Fruit fly (Drosophila melanogaster): ENCODE data around the gene CG33966.

The CG33966 gene

DNA sequence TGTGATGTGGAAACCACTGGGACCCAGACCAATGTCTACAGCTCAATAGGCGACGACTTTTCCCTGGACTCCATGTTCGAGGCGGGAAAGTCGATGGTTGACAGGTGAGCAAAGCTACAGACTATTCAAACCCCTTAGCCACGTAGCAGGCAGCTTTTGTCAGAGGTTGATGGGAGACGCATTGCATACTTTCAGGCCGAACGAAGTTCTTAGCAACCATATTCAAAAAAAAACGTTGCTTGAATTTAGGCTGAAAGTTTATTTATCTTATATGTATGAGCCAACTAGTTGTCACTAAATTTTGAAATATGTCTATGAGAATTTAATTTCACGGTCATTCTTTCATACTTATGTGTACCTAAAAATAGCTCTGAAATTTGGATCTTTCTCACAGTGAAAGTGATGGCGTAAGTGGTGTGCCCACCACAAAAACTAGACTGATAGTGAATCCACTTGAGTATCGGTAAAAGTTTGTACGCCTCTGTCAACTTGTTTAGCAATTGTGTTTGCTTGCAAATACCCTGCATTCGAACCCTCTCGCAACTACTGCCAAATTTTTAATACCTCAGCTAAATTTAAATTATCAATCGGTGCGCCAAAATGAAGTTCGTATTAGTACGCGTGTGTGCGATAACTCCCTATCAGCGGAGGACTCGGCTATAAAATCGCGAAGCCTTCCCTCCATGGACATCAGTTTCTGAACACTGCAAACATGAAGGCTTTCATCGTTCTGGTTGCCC, 27.1 kb upstream of the CG33966 start, which contains the start of gene LysB:
TSS of gene LysB (plus strand) at position 690 of the 740 bp plus-strand sequence.
- TF ChIP-seq bab1 (GFP tag; optimal IDR thresholded peaks at IDR 0.05): no peak
- TF ChIP-seq CG7045 (GFP tag; optimal IDR thresholded peaks at IDR 0.05): no peak
- no peak for TF ChIP-seq Mnt (GFP tag; optimal IDR thresholded peaks at IDR 0.05)
- no peak for TF ChIP-seq CG12768 (GFP tag; optimal IDR thresholded peaks at IDR 0.05)
- TF ChIP-seq Hr96 (GFP tag; optimal IDR thresholded peaks at IDR 0.05): no peak
- no peak for TF ChIP-seq CG33017 (tag; optimal IDR thresholded peaks at IDR 0.05)
- TF ChIP-seq toe (GFP tag; optimal IDR thresholded peaks at IDR 0.05): no peak
- TF ChIP-seq CG5204 (GFP tag; optimal IDR thresholded peaks at IDR 0.05): no peak
- TF ChIP-seq kay (GFP tag; ENCODE audit: borderline replicate concordance): no peak
- TF ChIP-seq CG14711 (tag; optimal IDR thresholded peaks at IDR 0.05): no peak
- no peak for TF ChIP-seq Crg-1 (GFP tag; optimal IDR thresholded peaks at IDR 0.05)
- no peak for TF ChIP-seq tj (GFP tag; optimal IDR thresholded peaks at IDR 0.05)

DNA sequence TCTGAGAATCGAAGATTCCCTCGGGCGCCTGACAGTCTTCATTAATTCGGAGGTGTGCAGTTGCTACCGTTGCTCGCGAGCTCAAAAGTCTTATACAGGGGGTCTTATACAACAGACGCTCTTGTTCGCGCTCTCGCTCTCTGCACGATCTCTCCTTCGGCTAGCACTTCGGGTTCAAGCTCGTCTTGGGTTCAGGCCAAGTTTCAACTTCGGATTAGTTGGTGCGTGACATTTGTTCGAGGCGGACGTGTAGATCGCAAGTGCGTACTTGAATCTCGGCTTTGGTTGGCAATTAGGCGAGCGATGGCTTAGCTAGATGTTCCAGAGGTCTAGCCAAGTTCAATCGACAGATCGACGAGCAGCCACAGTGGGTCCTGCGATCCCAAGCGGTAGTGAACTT, 25.7 kb upstream of the CG33966 start:
- TF ChIP-seq toe (GFP tag; optimal IDR thresholded peaks at IDR 0.05): no peak
- no peak for TF ChIP-seq CG7045 (GFP tag; optimal IDR thresholded peaks at IDR 0.05)
- TF ChIP-seq CG12768 (GFP tag; optimal IDR thresholded peaks at IDR 0.05): no peak
- no peak for TF ChIP-seq CG5204 (GFP tag; optimal IDR thresholded peaks at IDR 0.05)
- TF ChIP-seq CG1620 (GFP tag; optimal IDR thresholded peaks at IDR 0.05): no peak
- TF ChIP-seq CG33017 (tag; optimal IDR thresholded peaks at IDR 0.05): no peak
- TF ChIP-seq Clk (GFP tag; optimal IDR thresholded peaks at IDR 0.05): no peak
- no peak for TF ChIP-seq ovo (GFP tag; optimal IDR thresholded peaks at IDR 0.05)
- no peak for TF ChIP-seq CG7101 (tag; optimal IDR thresholded peaks at IDR 0.05)
- TF ChIP-seq CG11617 (GFP tag; optimal IDR thresholded peaks at IDR 0.05): no peak
- TF ChIP-seq Mnt (GFP tag; optimal IDR thresholded peaks at IDR 0.05): no peak
- no peak for TF ChIP-seq Hr96 (GFP tag; optimal IDR thresholded peaks at IDR 0.05)
- no peak for TF ChIP-seq bab1 (GFP tag; optimal IDR thresholded peaks at IDR 0.05)
- TF ChIP-seq cic (GFP tag; optimal IDR thresholded peaks at IDR 0.05): no peak
- TF ChIP-seq pad (GFP tag; optimal IDR thresholded peaks at IDR 0.05): no peak

DNA sequence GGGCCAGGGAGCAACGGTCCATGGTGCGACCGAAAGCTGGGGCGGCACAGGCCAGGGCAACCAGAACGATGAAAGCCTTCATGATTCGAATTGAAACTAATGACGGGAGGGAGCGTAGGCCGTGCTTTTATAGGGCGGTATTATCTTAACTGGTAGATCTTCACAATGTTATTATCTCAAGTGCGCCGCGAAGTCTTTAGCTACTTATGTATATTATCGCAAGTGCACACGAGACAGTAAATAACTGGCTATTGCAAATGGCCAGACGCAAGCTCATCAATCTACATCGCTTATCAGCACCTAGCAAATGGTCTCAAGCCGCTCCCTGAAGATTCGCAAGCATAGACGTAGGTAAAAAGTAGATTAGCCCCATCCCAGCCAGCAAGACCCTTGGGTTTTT, 22.8 kb upstream of the CG33966 start, which contains the start of gene LysD:
TSS of gene LysD (minus strand) at position 101 of the 400 bp plus-strand sequence.
- TF ChIP-seq ovo (GFP tag; optimal IDR thresholded peaks at IDR 0.05) (no peak), CG5204 (GFP tag; optimal IDR thresholded peaks at IDR 0.05) (no peak), Clk (GFP tag; optimal IDR thresholded peaks at IDR 0.05) (no peak), Mnt (GFP tag; optimal IDR thresholded peaks at IDR 0.05) (no peak), kay (GFP tag; ENCODE audit: borderline replicate concordance) (no peak), toe (GFP tag; optimal IDR thresholded peaks at IDR 0.05) (no peak), CG14711 (tag; optimal IDR thresholded peaks at IDR 0.05) (no peak), pad (GFP tag; optimal IDR thresholded peaks at IDR 0.05) (no peak), cnc (optimal IDR thresholded peaks at IDR 0.05) (no peak), bab1 (GFP tag; optimal IDR thresholded peaks at IDR 0.05) (no peak), CG7101 (tag; optimal IDR thresholded peaks at IDR 0.05) (no peak)

DNA sequence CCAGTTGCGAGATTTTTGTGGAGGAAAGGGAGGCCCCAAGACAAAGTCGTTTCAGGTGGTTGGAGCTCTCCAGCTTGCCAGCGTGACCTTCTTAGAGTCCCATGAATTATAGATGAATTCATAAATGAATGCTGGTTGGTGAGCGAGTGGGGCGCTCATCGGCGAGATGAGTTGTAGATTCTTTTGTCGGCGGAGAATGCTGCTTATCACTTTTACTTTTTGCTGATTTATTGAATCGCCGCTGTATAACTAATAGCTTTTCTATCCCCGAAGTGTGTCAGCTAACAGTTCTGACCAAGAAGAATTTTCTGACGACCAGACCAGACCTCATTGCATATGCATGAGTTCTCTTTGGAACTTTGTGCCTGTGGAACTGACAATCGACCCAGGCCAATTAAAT, 21.8 kb upstream of the CG33966 start:
- no peak for TF ChIP-seq CG7101 (tag; optimal IDR thresholded peaks at IDR 0.05)
- no peak for TF ChIP-seq CG1620 (GFP tag; optimal IDR thresholded peaks at IDR 0.05)
- TF ChIP-seq Clk (GFP tag; optimal IDR thresholded peaks at IDR 0.05): no peak

DNA sequence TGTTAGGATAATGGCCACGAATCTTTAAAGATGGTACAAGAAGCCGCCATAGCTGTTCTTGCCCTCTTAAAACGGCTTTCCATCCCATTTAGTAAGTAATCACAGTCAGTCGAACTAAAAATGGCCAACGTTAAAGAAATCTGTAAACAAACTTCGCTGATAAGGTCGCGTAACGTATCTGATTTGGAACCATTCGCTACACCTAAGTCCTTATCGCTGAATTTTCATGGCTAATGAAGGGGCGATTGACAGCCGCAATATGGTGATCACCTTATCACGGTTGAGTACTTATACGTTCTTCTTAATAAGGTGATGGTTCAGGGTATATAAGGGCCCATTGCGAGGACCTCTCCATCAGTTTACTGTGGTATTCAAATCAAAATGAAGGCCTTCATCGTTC, 21.4 kb upstream of the CG33966 start, which contains the start of gene LysE:
TSS of gene LysE (plus strand) at position 257 of the 400 bp plus-strand sequence.
- no peak for TF ChIP-seq Hr96 (GFP tag; optimal IDR thresholded peaks at IDR 0.05)
- TF ChIP-seq CG33017 (tag; optimal IDR thresholded peaks at IDR 0.05): no peak
- no peak for TF ChIP-seq pad (GFP tag; optimal IDR thresholded peaks at IDR 0.05)
- no peak for TF ChIP-seq cnc (optimal IDR thresholded peaks at IDR 0.05)
- TF ChIP-seq ovo (GFP tag; optimal IDR thresholded peaks at IDR 0.05): no peak
- no peak for TF ChIP-seq Clk (GFP tag; optimal IDR thresholded peaks at IDR 0.05)
- no peak for TF ChIP-seq cic (GFP tag; optimal IDR thresholded peaks at IDR 0.05)
- no peak for TF ChIP-seq CG7045 (GFP tag; optimal IDR thresholded peaks at IDR 0.05)
- TF ChIP-seq CG1620 (GFP tag; optimal IDR thresholded peaks at IDR 0.05): no peak
- TF ChIP-seq toe (GFP tag; optimal IDR thresholded peaks at IDR 0.05): no peak
- TF ChIP-seq CG5204 (GFP tag; optimal IDR thresholded peaks at IDR 0.05): no peak
- no peak for TF ChIP-seq Crg-1 (GFP tag; optimal IDR thresholded peaks at IDR 0.05)
- no peak for TF ChIP-seq bab1 (GFP tag; optimal IDR thresholded peaks at IDR 0.05)
- TF ChIP-seq kay (GFP tag; ENCODE audit: borderline replicate concordance): no peak

DNA sequence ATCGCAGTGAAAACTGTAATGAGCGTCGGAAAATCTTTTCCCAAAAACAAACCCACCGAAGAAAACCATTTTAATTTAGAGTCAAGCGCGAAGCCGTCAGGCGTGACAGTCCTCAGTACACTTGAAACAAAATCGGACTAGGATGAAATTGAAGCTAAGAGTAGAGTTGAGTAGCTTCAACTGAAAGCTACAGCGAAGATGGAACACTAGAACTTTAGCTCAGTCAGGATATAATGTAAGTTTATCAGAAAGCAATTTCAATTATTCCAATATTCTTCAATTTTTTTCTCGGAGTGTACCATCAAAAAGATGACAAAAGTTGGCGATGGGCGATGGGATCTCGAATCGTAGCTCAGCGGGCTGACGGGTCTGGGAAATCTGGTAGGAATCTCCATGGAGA, 17.5 kb upstream of the CG33966 start:
- TF ChIP-seq ovo (GFP tag; optimal IDR thresholded peaks at IDR 0.05) (no peak), CG12768 (GFP tag; optimal IDR thresholded peaks at IDR 0.05) (no peak), Mnt (GFP tag; optimal IDR thresholded peaks at IDR 0.05) (no peak), CG11617 (GFP tag; optimal IDR thresholded peaks at IDR 0.05) (no peak), CG33017 (tag; optimal IDR thresholded peaks at IDR 0.05) (no peak), CG7101 (tag; optimal IDR thresholded peaks at IDR 0.05) (no peak), CG14711 (tag; optimal IDR thresholded peaks at IDR 0.05) (no peak), Crg-1 (GFP tag; optimal IDR thresholded peaks at IDR 0.05) (no peak), toe (GFP tag; optimal IDR thresholded peaks at IDR 0.05) (no peak), pad (GFP tag; optimal IDR thresholded peaks at IDR 0.05) (no peak), Hr96 (GFP tag; optimal IDR thresholded peaks at IDR 0.05) (no peak), Clk (GFP tag; optimal IDR thresholded peaks at IDR 0.05) (no peak)

Data from whole organism, adult.